Worm (Caenorhabditis elegans): ENCODE measurements around the gene C09G1.4.

- no peak for TF ChIP-seq pha-4 (tag; optimal IDR thresholded peaks at IDR 0.05)
- TF ChIP-seq ama-1 (optimal IDR thresholded peaks at IDR 0.05) = no peak
- TF ChIP-seq pha-2 (tag; optimal IDR thresholded peaks at IDR 0.05) = no peak
- TF ChIP-seq rnt-1 (tag; optimal IDR thresholded peaks at IDR 0.05) = no peak
- TF ChIP-seq ets-4 (tag; optimal IDR thresholded peaks at IDR 0.05) = no peak
- no peak for TF ChIP-seq T23F11.4 (GFP tag; optimal IDR thresholded peaks at IDR 0.05)
- TF ChIP-seq ref-2 (tag; optimal IDR thresholded peaks at IDR 0.05) = no peak
- TF ChIP-seq nhr-232 (tag; optimal IDR thresholded peaks at IDR 0.05) = no peak
- TF ChIP-seq Y22D7AL.16 (tag; optimal IDR thresholded peaks at IDR 0.05) = no peak
- no peak for TF ChIP-seq dve-1 (tag; optimal IDR thresholded peaks at IDR 0.05)
- no peak for TF ChIP-seq ceh-31 (tag; optimal IDR thresholded peaks at IDR 0.05)
These were observed 62.7 kb downstream of the C09G1.4 start, which contains the start of gene mec-5 for ce11 chrX:15943709-15944108.
